Fruit fly (Drosophila melanogaster) whole organism, embryonic: ENCODE results near the gene Ppi1.

ENCODE experiments used
- Awh ChIP-seq: fragments of 200-800 bp; sonication (Bioruptor generic); IDR thresholded peaks from 2 replicates; pipeline ENCODE4, ENCODE4 v1.3.6; 2022; ENCODE audit warnings: missing biosample characterization, missing genetic modification characterization
- CG10543 ChIP-seq: fragments of 200-800 bp; sonication (Bioruptor generic); optimal IDR thresholded peaks from 3 replicates; lab custom pipeline; 2017; ENCODE audit warnings: missing biosample characterization, mild to moderate bottlenecking, missing genetic modification characterization, moderate library complexity
- CG30431 ChIP-seq: fragments of 200-800 bp; sonication (Bioruptor generic); optimal IDR thresholded peaks from 2 replicates; lab custom pipeline; 2017; ENCODE audit warnings: missing biosample characterization, missing genetic modification characterization
- CG3163 ChIP-seq: fragments of 200-800 bp; sonication (Bioruptor generic); optimal IDR thresholded peaks from 3 replicates; lab custom pipeline; 2016; ENCODE audit warnings: missing biosample characterization, missing genetic modification characterization
- CG32532 ChIP-seq: fragments of 200-800 bp; sonication (Bioruptor generic); IDR thresholded peaks from 2 replicates; pipeline ENCODE4 v1.3.6; 2022; ENCODE audit warnings: missing biosample characterization, missing genetic modification characterization
- CG3838 ChIP-seq: fragments of 200-800 bp; sonication (Bioruptor generic); optimal IDR thresholded peaks from 3 replicates; lab custom pipeline; 2016; ENCODE audit warnings: missing biosample characterization, missing genetic modification characterization
- CG7372 ChIP-seq: fragments of 200-800 bp; sonication (Bioruptor generic); IDR thresholded peaks from 2 replicates; pipeline ENCODE4 v1.3.6; 2022; ENCODE audit warnings: missing biosample characterization, missing genetic modification characterization
- CG8359 ChIP-seq: fragments of 200-800 bp; sonication (Bioruptor generic); optimal IDR thresholded peaks from 2 replicates; lab custom pipeline; 2017; ENCODE audit warnings: missing biosample characterization, mild to moderate bottlenecking, missing genetic modification characterization, borderline replicate concordance
- CG9817 ChIP-seq: fragments of 200-800 bp; sonication (Bioruptor generic); optimal IDR thresholded peaks from 2 replicates; lab custom pipeline; 2018; ENCODE audit warnings: missing biosample characterization, mild to moderate bottlenecking, missing genetic modification characterization, moderate library complexity
- CTCF ChIP-seq: fragments of 200-800 bp; sonication (Bioruptor generic); optimal IDR thresholded peaks from 2 replicates; lab custom pipeline; 2017; ENCODE audit warnings: missing biosample characterization, mild to moderate bottlenecking, missing genetic modification characterization, moderate library complexity
- CoRest ChIP-seq: fragments of 200-800 bp; sonication (Bioruptor generic); optimal IDR thresholded peaks from 3 replicates; lab custom pipeline; 2018; ENCODE audit warnings: missing biosample characterization, mild to moderate bottlenecking, missing genetic modification characterization, moderate library complexity
- Doc3 ChIP-seq: fragments of 200-800 bp; sonication (Bioruptor generic); IDR thresholded peaks from 3 replicates; pipeline ENCODE4 v1.3.6; 2022; ENCODE audit warnings: missing biosample characterization, missing genetic modification characterization; ENCODE audit not compliant: partially characterized antibody
- E2f1 ChIP-seq: fragments of 200-800 bp; sonication (Bioruptor generic); IDR thresholded peaks from 2 replicates; pipeline ENCODE4 v1.3.6; 2022; ENCODE audit warnings: missing biosample characterization, missing genetic modification characterization
- Eip74EF ChIP-seq, 2 experiments: fragments of 200-800 bp in 1 of 2; fragments of >200 bp in 1 of 2; sonication (Bioruptor generic) in 1 of 2; optimal IDR thresholded peaks; 2 replicates each; lab custom pipeline; 2017 to 2019; ENCODE audit warnings: missing biosample characterization in 2 of 2, missing genetic modification characterization in 2 of 2, mild to moderate bottlenecking in 1 of 2, moderate library complexity in 1 of 2
- Ets65A ChIP-seq: fragments of 200-800 bp; sonication (Bioruptor generic); peaks from one replicate; lab custom pipeline; 2016; ENCODE audit warnings: missing biosample characterization, missing genetic modification characterization
- Gug ChIP-seq: fragments of 200-800 bp; sonication (Bioruptor generic); IDR thresholded peaks from 4 replicates; pipeline ENCODE4 v1.3.6; 2022; ENCODE audit warnings: missing biosample characterization, missing genetic modification characterization
- Mad ChIP-seq: fragments of 200-800 bp; sonication (Bioruptor generic); optimal IDR thresholded peaks from 2 replicates; lab custom pipeline; 2016; ENCODE audit warnings: missing biosample characterization, missing genetic modification characterization
- Max ChIP-seq: fragments of 200-800 bp; sonication (Bioruptor generic); optimal IDR thresholded peaks from 2 replicates; lab custom pipeline; 2016; ENCODE audit warnings: missing biosample characterization, mild to moderate bottlenecking, missing genetic modification characterization
- Oli ChIP-seq: fragments of 200-800 bp; sonication (Bioruptor generic); optimal IDR thresholded peaks from 2 replicates; lab custom pipeline; 2018; ENCODE audit warnings: missing biosample characterization, mild to moderate bottlenecking, missing genetic modification characterization, moderate library complexity
- ara ChIP-seq: fragments of 200-800 bp; sonication (Bioruptor generic); IDR thresholded peaks from 2 replicates; pipeline ENCODE4 v1.3.6; 2022; ENCODE audit warnings: missing biosample characterization, missing genetic modification characterization
- caup ChIP-seq: fragments of 200-800 bp; sonication (Bioruptor generic); optimal IDR thresholded peaks from 3 replicates; lab custom pipeline; 2017; ENCODE audit warnings: missing biosample characterization, mild to moderate bottlenecking, missing genetic modification characterization, moderate library complexity; ENCODE audit not compliant: severe bottlenecking
- chif ChIP-seq, 2 experiments: fragments of 200-800 bp; sonication (Bioruptor generic); optimal IDR thresholded peaks; 3 replicates each; lab custom pipeline; 2016; ENCODE audit warnings: missing biosample characterization in 2 of 2, missing genetic modification characterization in 2 of 2
- dm ChIP-seq: fragments of 200-800 bp; sonication (Bioruptor generic); optimal IDR thresholded peaks from 3 replicates; lab custom pipeline; 2016; ENCODE audit warnings: missing biosample characterization, missing genetic modification characterization
- en ChIP-seq: fragments of 200-800 bp; sonication (Bioruptor generic); optimal IDR thresholded peaks from 2 replicates; lab custom pipeline; 2016; ENCODE audit warnings: missing biosample characterization, missing genetic modification characterization
- h ChIP-seq: fragments of >200 bp; optimal IDR thresholded peaks from 2 replicates; lab custom pipeline; 2017
- hb ChIP-seq: fragments of 200-800 bp; sonication (Bioruptor generic); IDR thresholded peaks from 3 replicates; pipeline ENCODE4 v1.3.6; 2022; ENCODE audit warnings: missing biosample characterization, missing genetic modification characterization; ENCODE audit not compliant: partially characterized antibody
- lilli ChIP-seq: fragments of 200-800 bp; sonication (Bioruptor generic); optimal IDR thresholded peaks from 3 replicates; lab custom pipeline; 2016; ENCODE audit warnings: missing biosample characterization, missing genetic modification characterization
- lov ChIP-seq, 2 experiments: fragments of 200-800 bp in 1 of 2; fragments of >200 bp in 1 of 2; sonication (Bioruptor generic) in 1 of 2; IDR thresholded peaks in 1 of 2; optimal IDR thresholded peaks in 1 of 2; 2 replicates in 1 of 2; 3 replicates in 1 of 2; pipeline versions ENCODE4 v1.3.6 to Lab custom; 2017 to 2022; ENCODE audit warnings: missing biosample characterization in 1 of 2, missing genetic modification characterization in 1 of 2
- luna ChIP-seq: fragments of 200-800 bp; sonication (Bioruptor generic); optimal IDR thresholded peaks from 2 replicates; lab custom pipeline; 2016; ENCODE audit warnings: missing biosample characterization, missing genetic modification characterization
- mirr ChIP-seq: fragments of 200-800 bp; sonication (Bioruptor generic); optimal IDR thresholded peaks from 3 replicates; lab custom pipeline; 2018; ENCODE audit warnings: missing biosample characterization, mild to moderate bottlenecking, missing genetic modification characterization
- nerfin-1 ChIP-seq: fragments of 200-800 bp; sonication (Bioruptor generic); optimal IDR thresholded peaks from 3 replicates; lab custom pipeline; 2019; ENCODE audit warnings: missing biosample characterization, mild to moderate bottlenecking, missing genetic modification characterization, moderate library complexity
- nerfin-2 ChIP-seq: fragments of 200-800 bp; sonication (Bioruptor generic); IDR thresholded peaks from 2 replicates; pipeline ENCODE4 v1.3.6; 2022; ENCODE audit warnings: missing biosample characterization, missing genetic modification characterization; ENCODE audit not compliant: partially characterized antibody
- pfk ChIP-seq: fragments of 200-800 bp; sonication (Bioruptor generic); optimal IDR thresholded peaks from 2 replicates; lab custom pipeline; 2018; ENCODE audit warnings: missing biosample characterization, mild to moderate bottlenecking, missing genetic modification characterization, moderate library complexity
- phol ChIP-seq: fragments of 200-800 bp; sonication (Bioruptor generic); optimal IDR thresholded peaks from 3 replicates; lab custom pipeline; 2018; ENCODE audit warnings: missing biosample characterization, mild to moderate bottlenecking, missing genetic modification characterization, moderate library complexity
- tap ChIP-seq: fragments of 200-800 bp; optimal IDR thresholded peaks from 3 replicates; lab custom pipeline; 2019; ENCODE audit warnings: missing biosample characterization, mild to moderate bottlenecking, missing genetic modification characterization, moderate library complexity
- tgo ChIP-seq: fragments of 200-800 bp; sonication (Bioruptor generic); IDR thresholded peaks from 3 replicates; pipeline ENCODE4 v1.3.6; 2022; ENCODE audit warnings: missing biosample characterization, missing genetic modification characterization
- toy ChIP-seq: fragments of 200-800 bp; sonication (Bioruptor generic); IDR thresholded peaks from 2 replicates; pipeline ENCODE4 v1.3.6; 2022; ENCODE audit warnings: missing biosample characterization, missing genetic modification characterization

Gene Ppi1

dm6 chr3R:30134063-30135047, 5.4 kb upstream of the Ppi1 start, which contains the start of gene Tpi (continued):
- TF ChIP-seq nerfin-1 (tag; lab: Kevin White, UChicago) (no peak), Oli (tag; lab: Kevin White, UChicago) (peak; percentile 33), CG9817 (tag; lab: Kevin White, UChicago) (peak; percentile 20), Eip74EF (GFP tag; optimal IDR thresholded peaks at IDR 0.05; lab: Kevin White, UChicago) (no peak), CoRest (peak; percentile 13), ara (GFP tag; lab: Robert Waterston, UW) (no peak), CG30431 (GFP tag; lab: Kevin White, UChicago) (no peak), Max (no peak), caup (GFP tag; lab: Kevin White, UChicago) (no peak), hb (no peak), tgo (GFP tag; lab: Robert Waterston, UW) (peak; percentile 34; the same call in 1 of the 3 replicates), CG3838 (GFP tag; lab: Kevin White, UChicago) (no peak), mirr (GFP tag; lab: Kevin White, UChicago) (no peak), CTCF (peak; percentile 87), Awh (no peak), CG8359 (GFP tag; lab: Kevin White, UChicago) (no peak), Gug (no peak), pfk (GFP tag; lab: Kevin White, UChicago) (no peak), Doc3 (no peak), lilli (GFP tag; lab: Kevin White, UChicago) (peak; percentile 66), h (no peak), CG32532 (GFP tag; lab: Robert Waterston, UW) (peak; percentile 50; the same call in 1 of the 2 replicates)

dm6 chr3R:30132295-30132694, 3.4 kb upstream of the Ppi1 start, which contains the start of gene CG31029:
Gene CG31029, minus strand, starts transcription at chr3R:30132395.
- TF ChIP-seq nerfin-2: no peak
- TF ChIP-seq dm (GFP tag; lab: Kevin White, UChicago): no peak
- no peak for TF ChIP-seq CG3163
- no peak for TF ChIP-seq en
- TF ChIP-seq luna: no peak

- TF ChIP-seq phol (tag; lab: Kevin White, UChicago) (no peak), chif (GFP tag; optimal IDR thresholded peaks at IDR 0.05; lab: Kevin White, UChicago) (no peak), CG7372 (no peak), mirr (GFP tag; lab: Kevin White, UChicago) (no peak), lov (optimal IDR thresholded peaks at IDR 0.05; lab: Kevin White, UChicago) (no peak), lov (GFP tag; IDR thresholded peaks at IDR 0.05; lab: Robert Waterston, UW) (0 out of 3 replicates have a peak, but pooled peaks have one; percentile 38), Mad (GFP tag; lab: Kevin White, UChicago) (no peak)
- TF ChIP-seq, all 482 proteins: peak for 1
These were observed 4.3 kb downstream of the Ppi1 start, which contains the start of gene CG45073 for dm6 chr3R:30124635-30125034. Gene CG45073, minus strand, starts transcription at chr3R:30124735.

- no peak for TF ChIP-seq toy (GFP tag; lab: Robert Waterston, UW)
- TF ChIP-seq tap: no peak
- no peak for TF ChIP-seq E2f1 (GFP tag; lab: Robert Waterston, UW)
- no peak for TF ChIP-seq CG10543 (GFP tag; lab: Kevin White, UChicago)
- TF ChIP-seq Ets65A: peak; percentile 42
These were observed 5.8 kb downstream of the Ppi1 start, which contains the start of gene CG45072 for dm6 chr3R:30123163-30123562. Gene CG45072, minus strand, starts transcription at chr3R:30123263.
